Worm (Caenorhabditis elegans): ENCODE results near the gene clhm-1.

Gene clhm-1

ce11 chrII:6887319-6888005 is 16.7 kb upstream of the clhm-1 start, which contains the start of gene pmp-2:
pmp-2 (minus strand) TSS chrII:6887805.
- TF ChIP-seq nhr-85 (tag): no peak
- TF ChIP-seq elt-2 (tag; optimal IDR thresholded peaks at IDR 0.05): peak; percentile 10
- no peak for TF ChIP-seq ceh-63 (GFP tag; optimal IDR thresholded peaks at IDR 0.05)
- no peak for TF ChIP-seq nhr-71 (tag; optimal IDR thresholded peaks at IDR 0.05)
- TF ChIP-seq ceh-82 (tag; optimal IDR thresholded peaks at IDR 0.05): no peak
- TF ChIP-seq nhr-76 (tag; optimal IDR thresholded peaks at IDR 0.05): no peak
- TF ChIP-seq efl-1 (optimal IDR thresholded peaks at IDR 0.05): no peak
- TF ChIP-seq efl-1 (GFP tag; optimal IDR thresholded peaks at IDR 0.05 in 1 of 2): peak in 1 of 2 experiments; percentile 91
- TF ChIP-seq nhr-20 (tag; optimal IDR thresholded peaks at IDR 0.05): peak; percentile 80
- no peak for TF ChIP-seq C34B4.2 (tag; optimal IDR thresholded peaks at IDR 0.05)
- peak in 2 of 6 experiments; percentile 49 to 51 for TF ChIP-seq elt-3 (tag; optimal IDR thresholded peaks at IDR 0.05)
- peak in 1 of 2 experiments; percentile 4 for TF ChIP-seq lin-35 (GFP tag; optimal IDR thresholded peaks at IDR 0.05)
- TF ChIP-seq snu-23 (GFP tag; optimal IDR thresholded peaks at IDR 0.05): no peak

- TF ChIP-seq hlh-17 (GFP tag; optimal IDR thresholded peaks at IDR 0.05; ENCODE audit: borderline replicate concordance): no peak
- TF ChIP-seq unc-130 (tag; optimal IDR thresholded peaks at IDR 0.05): no peak
Measured at ce11 chrII:6884568-6884967, 13.8 kb upstream of the clhm-1 start.

DNA sequence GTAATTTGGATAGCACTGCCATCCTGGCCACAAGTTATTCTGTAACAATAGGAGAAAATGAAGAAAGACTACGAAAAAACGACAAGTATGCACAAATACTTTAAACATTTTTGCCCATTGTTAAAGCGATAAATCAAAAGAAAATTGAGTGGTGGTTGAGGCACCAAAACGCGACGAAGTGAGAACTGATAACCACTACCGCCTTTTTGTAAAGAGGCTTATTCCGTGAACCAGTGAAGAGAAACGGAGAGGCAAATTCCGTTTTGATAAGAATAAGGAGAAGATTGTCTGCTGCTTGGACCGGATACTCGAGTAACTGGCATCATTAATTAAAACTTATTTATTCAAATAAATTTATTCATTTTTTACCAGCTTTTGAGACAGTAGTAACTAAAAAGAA is 12.9 kb upstream of the clhm-1 start, which contains the start of gene pmp-1:
Gene pmp-1, minus strand, starts transcription at position 39 of the 400 bp plus-strand sequence.
- TF ChIP-seq pqm-1 (tag; optimal IDR thresholded peaks at IDR 0.05) (peak; percentile 58), egl-13 (tag; optimal IDR thresholded peaks at IDR 0.05) (no peak), elt-2 (tag; optimal IDR thresholded peaks at IDR 0.05) (peak; percentile 69), efl-1 (optimal IDR thresholded peaks at IDR 0.05) (no peak), efl-1 (GFP tag; optimal IDR thresholded peaks at IDR 0.05 in 1 of 2) (peak in 1 of 2 experiments; percentile 68), ceh-82 (tag; optimal IDR thresholded peaks at IDR 0.05) (no peak)

DNA sequence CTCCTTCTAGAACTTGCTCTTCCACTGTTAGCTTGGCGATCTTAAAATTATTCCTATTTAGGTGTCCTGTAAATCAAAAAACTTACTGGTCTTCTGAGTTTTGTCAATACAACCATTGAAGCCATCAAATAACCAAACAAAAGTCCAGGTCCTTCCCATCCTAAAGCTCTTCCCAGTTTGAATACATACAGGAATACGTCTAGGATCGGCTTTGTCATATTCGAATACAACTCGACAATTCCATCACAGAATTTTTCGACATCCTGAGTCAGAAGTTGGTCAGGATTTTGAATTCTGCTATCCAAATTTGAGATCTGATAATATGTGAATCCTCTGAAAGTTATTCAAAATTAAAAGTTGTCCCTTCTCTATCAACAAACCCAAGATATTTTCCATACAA is 11.5 kb upstream of the clhm-1 start:
- TF ChIP-seq lin-14 (GFP tag; optimal IDR thresholded peaks at IDR 0.05) (no peak), ceh-8 (GFP tag; optimal IDR thresholded peaks at IDR 0.05) (no peak), efl-1 (optimal IDR thresholded peaks at IDR 0.05) (no peak), efl-1 (GFP tag; optimal IDR thresholded peaks at IDR 0.05 in 1 of 2) (peak in 1 of 2 experiments; percentile 85)

DNA sequence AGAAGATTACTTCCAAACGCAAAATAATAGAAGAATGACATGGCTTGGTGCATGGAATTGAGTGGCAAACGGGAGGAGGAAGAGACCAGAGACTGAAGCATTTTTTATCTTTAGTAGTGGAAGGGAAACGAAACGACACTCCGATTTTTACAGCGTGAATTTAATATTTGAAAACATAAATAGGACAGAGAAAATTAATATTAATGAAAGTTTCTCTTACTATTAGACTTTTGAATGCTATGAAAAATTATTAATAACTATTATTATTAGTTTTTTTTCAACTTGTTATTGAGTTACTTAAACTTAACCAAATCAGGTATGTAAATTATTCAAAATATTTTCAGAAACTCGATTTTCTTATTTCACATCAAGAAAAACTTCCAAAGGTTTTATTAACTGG is 9.3 kb upstream of the clhm-1 start, which contains the start of gene C44B7.7:
Gene C44B7.7, minus strand, starts transcription at position 101 of the 400 bp plus-strand sequence.
- no peak for TF ChIP-seq unc-62 (GFP tag; optimal IDR thresholded peaks at IDR 0.05)
- no peak for TF ChIP-seq nhr-84 (tag; optimal IDR thresholded peaks at IDR 0.05)
- TF ChIP-seq fkh-10 (GFP tag; optimal IDR thresholded peaks at IDR 0.05): no peak
- no peak for TF ChIP-seq irx-1 (tag; optimal IDR thresholded peaks at IDR 0.05)
- TF ChIP-seq lin-15B (tag; optimal IDR thresholded peaks at IDR 0.05): no peak
- TF ChIP-seq F16B12.6 (tag; optimal IDR thresholded peaks at IDR 0.05): no peak
- no peak for TF ChIP-seq pax-3 (tag; optimal IDR thresholded peaks at IDR 0.05)
- no peak for TF ChIP-seq egl-13 (tag; optimal IDR thresholded peaks at IDR 0.05)
- TF ChIP-seq lin-35 (GFP tag; optimal IDR thresholded peaks at IDR 0.05): no peak
- TF ChIP-seq C04F5.9 (tag; optimal IDR thresholded peaks at IDR 0.05): no peak
- no peak for TF ChIP-seq lsy-2 (tag; optimal IDR thresholded peaks at IDR 0.05)
- TF ChIP-seq C16A3.4 (tag; optimal IDR thresholded peaks at IDR 0.05): no peak
- no peak for TF ChIP-seq nhr-77 (tag; optimal IDR thresholded peaks at IDR 0.05)

ce11 chrII:6877881-6878280 is 7.1 kb upstream of the clhm-1 start:
- TF ChIP-seq lin-14 (GFP tag; optimal IDR thresholded peaks at IDR 0.05) (peak; percentile 29), nhr-77 (tag; optimal IDR thresholded peaks at IDR 0.05) (no peak), Y116A8C.19 (tag; optimal IDR thresholded peaks at IDR 0.05; ENCODE audit: borderline replicate concordance) (no peak), blmp-1 (tag; optimal IDR thresholded peaks at IDR 0.05) (peak; percentile 37), ztf-4 (tag; optimal IDR thresholded peaks at IDR 0.05) (no peak), elt-3 (tag; optimal IDR thresholded peaks at IDR 0.05) (peak in 1 of 6 experiments; percentile 55), nhr-20 (tag; optimal IDR thresholded peaks at IDR 0.05) (peak; percentile 14), grh-1 (GFP tag; IDR thresholded peaks at IDR 0.05) (peak; percentile 35; the same call in 1 of the 2 replicates), nhr-71 (tag; optimal IDR thresholded peaks at IDR 0.05) (peak; percentile 22), pag-3 (tag; optimal IDR thresholded peaks at IDR 0.05; ENCODE audit: borderline replicate concordance, insufficient read depth) (no peak), vab-15 (tag; optimal IDR thresholded peaks at IDR 0.05) (peak; percentile 62), nhr-85 (tag) (peak; percentile 78)
